Worm (Caenorhabditis elegans) whole organism, early embryonic: ENCODE measurements around the gene mom-2.

Source experiments
- B0310.2 ChIP-seq: sonication (generic microtip); optimal IDR thresholded peaks from 2 replicates; lab custom pipeline; 2016; ENCODE audit warnings: mild to moderate bottlenecking, missing genetic modification characterization, missing compliant biosample characterization
- F13C5.2 ChIP-seq: sonication (generic microtip); optimal IDR thresholded peaks from 2 replicates; lab custom pipeline; 2017; ENCODE audit warnings: mild to moderate bottlenecking, missing genetic modification characterization, inconsistent platforms, missing compliant biosample characterization
- aly-1 ChIP-seq: sonication (generic microtip); optimal IDR thresholded peaks from 2 replicates; lab custom pipeline; 2016; ENCODE audit warnings: missing genetic modification characterization, missing compliant biosample characterization
- ama-1 ChIP-seq: fragments of 150-350 bp; optimal IDR thresholded peaks from 2 replicates; lab custom pipeline; 2014
- ceh-13 ChIP-seq: fragments of 200-800 bp; sonication (Bioruptor generic); optimal IDR thresholded peaks from 2 replicates; lab custom pipeline; 2018; ENCODE audit warnings: mild to moderate bottlenecking, missing genetic modification characterization, missing compliant biosample characterization
- ceh-36 ChIP-seq: sonication (generic microtip); optimal IDR thresholded peaks from 2 replicates; lab custom pipeline; 2016; ENCODE audit warnings: missing genetic modification characterization, inconsistent platforms, missing compliant biosample characterization
- ets-7 ChIP-seq: sonication (generic microtip); optimal IDR thresholded peaks from 2 replicates; lab custom pipeline; 2016; ENCODE audit warnings: missing genotype, missing genetic modification characterization, missing compliant biosample characterization
- flt-1 ChIP-seq: fragments of 200-800 bp; sonication (Bioruptor generic); IDR thresholded peaks from 2 replicates; pipeline ENCODE4 v1.3.6; 2022; ENCODE audit warnings: missing genetic modification characterization, missing compliant biosample characterization
- hmbx-1 ChIP-seq: sonication (generic microtip); optimal IDR thresholded peaks from 2 replicates; lab custom pipeline; 2016; ENCODE audit warnings: mild to moderate bottlenecking, missing genetic modification characterization, missing compliant biosample characterization
- hmg-4 ChIP-seq: fragments of 200-800 bp; sonication (Bioruptor generic); optimal IDR thresholded peaks from 2 replicates; lab custom pipeline; 2018; ENCODE audit warnings: mild to moderate bottlenecking, missing genetic modification characterization, missing compliant biosample characterization
- hnd-1 ChIP-seq: sonication (generic microtip); optimal IDR thresholded peaks from 2 replicates; lab custom pipeline; 2016; ENCODE audit warnings: missing genetic modification characterization, missing compliant biosample characterization
- pes-1 ChIP-seq: fragments of 200-800 bp; sonication (Bioruptor generic); IDR thresholded peaks from 2 replicates; pipeline ENCODE4 v1.3.6; 2022; ENCODE audit warnings: missing genetic modification reagents, missing genetic modification characterization, missing compliant biosample characterization
- scrt-1 ChIP-seq: fragments of 200-800 bp; sonication (Bioruptor generic); IDR thresholded peaks from 2 replicates; pipeline ENCODE4 v1.3.6; 2022; ENCODE audit warnings: missing genetic modification characterization, missing compliant biosample characterization
- sea-1 ChIP-seq: fragments of 200-800 bp; sonication (Bioruptor generic); conservative IDR thresholded peaks from 2 replicates; pipeline ENCODE4 v1.3.6; 2022; ENCODE audit warnings: missing genetic modification characterization, missing compliant biosample characterization
- tbx-11 ChIP-seq: fragments of 200-800 bp; sonication (Bioruptor generic); IDR thresholded peaks from 2 replicates; pipeline ENCODE4 v1.3.6; 2022; ENCODE audit warnings: missing genetic modification characterization, missing compliant biosample characterization
- tbx-37 ChIP-seq: fragments of 200-800 bp; sonication (Bioruptor generic); conservative IDR thresholded peaks from 2 replicates; pipeline ENCODE4 v1.3.6; 2022; ENCODE audit warnings: missing genetic modification reagents, missing genetic modification characterization, missing compliant biosample characterization
- tra-4 ChIP-seq: sonication (generic microtip); optimal IDR thresholded peaks from 2 replicates; lab custom pipeline; 2017; ENCODE audit warnings: missing genetic modification characterization, missing compliant biosample characterization

The mom-2 gene

ce11 chrV:8375419-8375818, 19.6 kb downstream of the mom-2 start, which contains the start of gene F38E1.10:
Gene F38E1.10, minus strand, starts transcription at chrV:8375519.
- no peak for TF ChIP-seq hmbx-1
- TF ChIP-seq tbx-37 = no peak
- TF ChIP-seq tra-4 (tag; lab: Kevin White, UChicago) = no peak
- TF ChIP-seq ets-7 (tag; lab: Kevin White, UChicago) = no peak
- no peak for TF ChIP-seq F13C5.2 (tag; lab: Kevin White, UChicago)
- TF ChIP-seq hnd-1 = no peak

DNA sequence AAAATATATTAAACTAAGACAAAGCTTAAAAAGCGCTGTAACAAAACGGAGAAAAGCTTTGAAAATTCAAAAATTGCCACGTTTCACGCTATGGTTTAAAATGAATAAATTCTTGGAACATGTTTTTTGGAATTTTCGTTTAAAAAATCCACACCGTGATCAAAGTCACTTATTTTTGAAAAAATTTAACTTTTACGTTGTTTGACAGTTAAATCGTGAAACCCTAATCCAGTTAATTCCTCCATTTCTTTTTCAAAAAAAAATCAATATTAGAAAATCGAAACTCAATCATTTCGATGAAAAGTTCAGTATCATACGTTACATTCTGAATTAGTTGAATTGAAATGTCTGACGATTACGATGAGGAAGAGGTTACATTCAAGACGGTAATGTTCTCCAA, 20.1 kb downstream of the mom-2 start, which contains the start of gene F38E1.3:
Gene F38E1.3 (plus strand): TSS at position 301 of the 400 bp plus-strand sequence.
- TF ChIP-seq sea-1 (GFP tag; lab: Robert Waterston, UW) (no peak), hnd-1 (no peak), hmbx-1 (no peak), tbx-11 (GFP tag; lab: Robert Waterston, UW) (no peak), ceh-13 (GFP tag; lab: Kevin White, UChicago) (no peak), tra-4 (tag; lab: Kevin White, UChicago) (no peak), hmg-4 (GFP tag; lab: Kevin White, UChicago) (no peak), ets-7 (tag; lab: Kevin White, UChicago) (no peak)

- no peak for TF ChIP-seq ceh-13 (GFP tag; lab: Kevin White, UChicago)
- no peak for TF ChIP-seq tra-4 (tag; lab: Kevin White, UChicago)
- TF ChIP-seq pes-1 (GFP tag; lab: Robert Waterston, UW) = no peak
- TF ChIP-seq hnd-1 = no peak
- no peak for TF ChIP-seq ama-1 (lab: Kevin White, UChicago)
- no peak for TF ChIP-seq aly-1 (tag; lab: Kevin White, UChicago)
- TF ChIP-seq tbx-11 (GFP tag; lab: Robert Waterston, UW) = no peak
- TF ChIP-seq tbx-37 = no peak
- no peak for TF ChIP-seq F13C5.2 (tag; lab: Kevin White, UChicago)
- no peak for TF ChIP-seq ets-7 (tag; lab: Kevin White, UChicago)
- TF ChIP-seq sea-1 (GFP tag; lab: Robert Waterston, UW) = no peak
- no peak for TF ChIP-seq hmg-4 (GFP tag; lab: Kevin White, UChicago)
- no peak for TF ChIP-seq scrt-1
- no peak for TF ChIP-seq hmbx-1
- TF ChIP-seq ceh-36 = no peak
Observed at ce11 chrV:8379206-8379605, 23.4 kb downstream of the mom-2 start, which contains the start of gene F52E1.5. Gene F52E1.5, plus strand, starts transcription at chrV:8379506.

DNA sequence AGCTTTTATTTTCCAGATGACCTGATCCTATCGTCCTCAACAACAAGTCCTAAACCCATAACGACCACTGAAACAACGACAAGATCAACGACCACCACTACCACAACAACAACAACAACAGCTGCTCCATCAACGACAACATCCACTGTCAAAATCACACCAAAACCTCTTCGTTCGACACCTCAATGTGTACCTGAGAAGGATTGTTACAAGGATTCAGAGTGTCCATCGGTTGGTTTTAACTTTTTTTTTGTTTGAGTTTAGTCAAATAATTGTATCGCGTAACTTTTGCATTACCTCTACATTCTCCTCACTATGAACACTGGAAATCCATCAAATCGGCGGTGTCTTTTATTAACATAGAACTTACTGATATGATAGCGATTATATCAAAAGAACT, 24.3 kb downstream of the mom-2 start:
- TF ChIP-seq B0310.2 (tag; lab: Kevin White, UChicago) (no peak), tbx-37 (no peak), tbx-11 (GFP tag; lab: Robert Waterston, UW) (no peak), flt-1 (GFP tag; lab: Robert Waterston, UW) (no peak), pes-1 (GFP tag; lab: Robert Waterston, UW) (no peak), tra-4 (tag; lab: Kevin White, UChicago) (no peak)

DNA sequence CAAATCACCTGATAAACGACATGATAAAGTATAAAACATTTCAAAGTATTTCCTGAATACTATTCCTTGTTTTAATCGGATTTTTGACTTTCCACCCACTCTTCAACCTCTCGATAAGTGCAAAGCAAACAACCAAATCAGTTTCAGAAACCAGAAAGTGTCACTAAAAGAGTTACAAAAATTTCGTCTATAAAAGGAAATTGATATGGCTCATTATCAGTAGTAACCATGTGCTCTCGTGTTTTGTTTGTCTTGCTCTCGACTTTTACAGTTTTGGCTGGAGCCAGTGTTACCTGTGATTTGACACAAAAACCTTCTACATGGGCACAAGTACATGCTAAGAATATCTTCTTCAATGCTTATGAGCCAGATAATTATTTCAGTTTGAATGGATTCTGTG, 27.9 kb downstream of the mom-2 start, which contains the start of gene F52E1.14:
Gene F52E1.14 (plus strand): TSS at position 207 of the 400 bp plus-strand sequence.
- no peak for TF ChIP-seq hmbx-1
- TF ChIP-seq flt-1 (GFP tag; lab: Robert Waterston, UW) = no peak
- TF ChIP-seq pes-1 (GFP tag; lab: Robert Waterston, UW) = no peak
- TF ChIP-seq ama-1 (lab: Kevin White, UChicago) = no peak
- TF ChIP-seq sea-1 (GFP tag; lab: Robert Waterston, UW) = no peak

DNA sequence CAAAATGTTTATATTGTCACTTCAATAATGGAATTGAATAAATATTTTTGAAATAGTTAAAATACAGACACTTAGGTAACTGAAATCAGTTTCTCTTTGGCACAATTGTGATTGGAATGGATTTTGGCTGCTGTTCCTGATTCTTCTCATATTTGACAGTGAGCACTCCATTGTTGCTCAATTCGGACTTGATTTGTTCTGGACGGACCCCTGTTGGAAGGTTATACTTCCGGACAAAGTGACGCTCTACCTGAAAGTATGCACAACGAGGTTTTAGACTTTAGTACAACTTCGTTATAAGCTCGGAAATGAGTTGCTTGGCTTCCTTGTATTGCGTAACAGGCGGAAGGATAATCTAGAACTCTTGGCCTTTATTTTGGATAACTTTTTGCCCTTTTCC, 29.0 kb downstream of the mom-2 start:
- TF ChIP-seq ceh-36 = no peak
- no peak for TF ChIP-seq ama-1 (lab: Kevin White, UChicago)
- TF ChIP-seq aly-1 (tag; lab: Kevin White, UChicago) = no peak
- TF ChIP-seq flt-1 (GFP tag; lab: Robert Waterston, UW) = no peak
- no peak for TF ChIP-seq hmg-4 (GFP tag; lab: Kevin White, UChicago)
- no peak for TF ChIP-seq F13C5.2 (tag; lab: Kevin White, UChicago)
- TF ChIP-seq ceh-13 (GFP tag; lab: Kevin White, UChicago) = no peak
- no peak for TF ChIP-seq tbx-37
- no peak for TF ChIP-seq B0310.2 (tag; lab: Kevin White, UChicago)
- TF ChIP-seq pes-1 (GFP tag; lab: Robert Waterston, UW) = no peak
- no peak for TF ChIP-seq hnd-1
- TF ChIP-seq tbx-11 (GFP tag; lab: Robert Waterston, UW) = no peak

- no peak for TF ChIP-seq hmg-4 (GFP tag; lab: Kevin White, UChicago)
- TF ChIP-seq aly-1 (tag; lab: Kevin White, UChicago) = no peak
- TF ChIP-seq pes-1 (GFP tag; lab: Robert Waterston, UW) = no peak
- no peak for TF ChIP-seq F13C5.2 (tag; lab: Kevin White, UChicago)
- no peak for TF ChIP-seq tbx-11 (GFP tag; lab: Robert Waterston, UW)
Observed at ce11 chrV:8385879-8386530, 30.2 kb downstream of the mom-2 start, which contains the start of gene hsp-17. Gene hsp-17, minus strand, starts transcription at chrV:8385929.

DNA sequence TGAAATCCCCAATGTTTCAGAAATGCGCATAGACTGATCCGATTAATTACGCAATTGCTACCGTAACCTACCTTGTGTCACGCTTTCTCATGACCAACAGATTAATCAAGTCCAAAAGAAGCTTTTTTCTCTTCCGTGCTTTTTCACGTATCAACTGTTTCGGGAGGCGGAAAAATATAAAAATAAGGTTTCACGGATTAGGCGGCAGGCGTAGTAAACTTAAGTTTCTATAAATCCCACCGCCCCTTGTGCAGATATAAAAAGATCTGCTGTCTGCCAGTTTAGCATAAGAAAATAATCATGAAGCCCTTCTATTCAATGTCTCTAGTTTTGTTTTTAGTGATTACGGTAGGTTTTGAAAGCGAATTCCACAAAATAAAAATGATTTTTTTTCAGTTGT, 31.3 kb downstream of the mom-2 start, which contains the start of gene gcy-7:
Gene gcy-7 (plus strand): TSS at position 301 of the 400 bp plus-strand sequence.
- TF ChIP-seq ceh-36 (no peak), flt-1 (GFP tag; lab: Robert Waterston, UW) (no peak), sea-1 (GFP tag; lab: Robert Waterston, UW) (no peak), F13C5.2 (tag; lab: Kevin White, UChicago) (no peak), tbx-37 (no peak), ama-1 (lab: Kevin White, UChicago) (no peak), tbx-11 (GFP tag; lab: Robert Waterston, UW) (no peak), pes-1 (GFP tag; lab: Robert Waterston, UW) (no peak), ets-7 (tag; lab: Kevin White, UChicago) (no peak), hmbx-1 (no peak), aly-1 (tag; lab: Kevin White, UChicago) (no peak)
